Worm (Caenorhabditis elegans): ENCODE measurements around the gene eff-1.

- no peak for TF ChIP-seq unc-62 (GFP tag; optimal IDR thresholded peaks at IDR 0.05)
- TF ChIP-seq nhr-28 (tag; optimal IDR thresholded peaks at IDR 0.05), result no peak
- no peak for TF ChIP-seq lsy-2 (tag; optimal IDR thresholded peaks at IDR 0.05)
- TF ChIP-seq unc-130 (tag; optimal IDR thresholded peaks at IDR 0.05), result no peak
- no peak for TF ChIP-seq zip-4 (GFP tag; optimal IDR thresholded peaks at IDR 0.05)
- no peak for TF ChIP-seq fkh-10 (GFP tag; optimal IDR thresholded peaks at IDR 0.05)
- TF ChIP-seq nhr-12 (tag; optimal IDR thresholded peaks at IDR 0.05), result no peak
- TF ChIP-seq fkh-8 (tag; optimal IDR thresholded peaks at IDR 0.05), result no peak
- no peak for TF ChIP-seq ces-1 (GFP tag; optimal IDR thresholded peaks at IDR 0.05)
- TF ChIP-seq fos-1 (tag; optimal IDR thresholded peaks at IDR 0.05), result no peak
- no peak for TF ChIP-seq ceh-63 (GFP tag; optimal IDR thresholded peaks at IDR 0.05)
Observed at ce11 chrII:8327450-8327849, 19.0 kb upstream of the eff-1 start.

Data from whole organism, L1 larva.